Fruit fly (Drosophila melanogaster) whole organism: ENCODE data around the gene CG11398.

Source experiments
- CG8478 ChIP-seq: fragments of >200 bp; optimal IDR thresholded peaks from 2 replicates; lab custom pipeline; 2018; ENCODE audit warnings: inconsistent platforms
- Dll ChIP-seq: fragments of >200 bp; optimal IDR thresholded peaks from 2 replicates; lab custom pipeline; 2017
- EcR ChIP-seq, 2 experiments: fragments of >200 bp; optimal IDR thresholded peaks; 2 replicates each; lab custom pipeline; 2017; ENCODE audit warnings: missing biosample characterization in 2 of 2, missing genetic modification characterization in 2 of 2, missing genetic modification reagents in 2 of 2
- pan ChIP-seq: fragments of >200 bp; optimal IDR thresholded peaks from 2 replicates; lab custom pipeline; 2017
- psq ChIP-seq: fragments of >200 bp; optimal IDR thresholded peaks from 2 replicates; lab custom pipeline; 2017
- usp ChIP-seq: fragments of >200 bp; optimal IDR thresholded peaks from 2 replicates; lab custom pipeline; 2017; ENCODE audit warnings: missing biosample characterization, missing genetic modification characterization, mixed read lengths

CG11398 gene

dm6 chrX:1209251-1210020 is 5.5 kb downstream of the CG11398 start, which contains the start of gene CG11382:
Gene CG11382 (plus strand): TSS chrX:1209970.
- no peak for TF ChIP-seq Dll
- no peak for TF ChIP-seq psq (lab: Kevin White, UChicago)
- no peak for TF ChIP-seq EcR (GFP tag; optimal IDR thresholded peaks at IDR 0.05; lab: Kevin White, UChicago)
- no peak for TF ChIP-seq CG8478 (lab: Kevin White, UChicago)

- TF ChIP-seq EcR (GFP tag; optimal IDR thresholded peaks at IDR 0.05; lab: Kevin White, UChicago) (no peak), usp (no peak), CG8478 (lab: Kevin White, UChicago) (no peak), Dll (no peak), psq (lab: Kevin White, UChicago) (no peak), pan (no peak)
These were observed 8.5 kb downstream of the CG11398 start, which contains the start of gene CG14624 for dm6 chrX:1206437-1206836. Gene CG14624 (plus strand): TSS chrX:1206737.

dm6 chrX:1203477-1203876 is 11.5 kb downstream of the CG11398 start, which contains the start of gene CG11381:
Gene CG11381 (plus strand): TSS chrX:1203777.
- no peak for TF ChIP-seq EcR (GFP tag; optimal IDR thresholded peaks at IDR 0.05; lab: Kevin White, UChicago)
- no peak for TF ChIP-seq Dll
- TF ChIP-seq pan = no peak
- no peak for TF ChIP-seq psq (lab: Kevin White, UChicago)
- no peak for TF ChIP-seq usp

- no peak for TF ChIP-seq psq (lab: Kevin White, UChicago)
- no peak for TF ChIP-seq Dll
- no peak for TF ChIP-seq EcR (GFP tag; optimal IDR thresholded peaks at IDR 0.05; lab: Kevin White, UChicago)
- no peak for TF ChIP-seq CG8478 (lab: Kevin White, UChicago)
- no peak for TF ChIP-seq usp
- TF ChIP-seq pan = no peak
These were observed 15.7 kb downstream of the CG11398 start, which contains the start of gene CG14625 for dm6 chrX:1199246-1199645. Gene CG14625 (plus strand): TSS chrX:1199546.

dm6 chrX:1197862-1198261 is 17.1 kb downstream of the CG11398 start:
- TF ChIP-seq usp (no peak), EcR (GFP tag; optimal IDR thresholded peaks at IDR 0.05; lab: Kevin White, UChicago) (no peak), CG8478 (lab: Kevin White, UChicago) (no peak), Dll (no peak), psq (lab: Kevin White, UChicago) (no peak), pan (no peak)

dm6 chrX:1191008-1191407 is 23.9 kb downstream of the CG11398 start, which contains the start of gene CG11380:
Gene CG11380 (plus strand): TSS chrX:1191308.
- TF ChIP-seq Dll (no peak), usp (no peak), pan (no peak), EcR (GFP tag; optimal IDR thresholded peaks at IDR 0.05; lab: Kevin White, UChicago) (no peak), psq (lab: Kevin White, UChicago) (no peak), CG8478 (lab: Kevin White, UChicago) (no peak)

- no peak for TF ChIP-seq Dll
- no peak for TF ChIP-seq usp
- TF ChIP-seq psq (lab: Kevin White, UChicago) = no peak
- no peak for TF ChIP-seq CG8478 (lab: Kevin White, UChicago)
- no peak for TF ChIP-seq pan
- TF ChIP-seq EcR (GFP tag; optimal IDR thresholded peaks at IDR 0.05; lab: Kevin White, UChicago) = no peak
These were observed 30.5 kb downstream of the CG11398 start, which contains the start of gene CG14626 for dm6 chrX:1184478-1184877. Gene CG14626 (plus strand): TSS chrX:1184778.

- no peak for TF ChIP-seq EcR (GFP tag; optimal IDR thresholded peaks at IDR 0.05; lab: Kevin White, UChicago)
- no peak for TF ChIP-seq CG8478 (lab: Kevin White, UChicago)
- TF ChIP-seq psq (lab: Kevin White, UChicago) = no peak
- no peak for TF ChIP-seq pan
- no peak for TF ChIP-seq Dll
- TF ChIP-seq usp = no peak
These were observed 31.2 kb downstream of the CG11398 start for dm6 chrX:1183742-1184141.

- no peak for TF ChIP-seq pan
- no peak for TF ChIP-seq CG8478 (lab: Kevin White, UChicago)
- TF ChIP-seq Dll = no peak
- TF ChIP-seq usp = no peak
- TF ChIP-seq psq (lab: Kevin White, UChicago) = no peak
- TF ChIP-seq EcR (GFP tag; optimal IDR thresholded peaks at IDR 0.05; lab: Kevin White, UChicago) = no peak
These were observed 33.6 kb downstream of the CG11398 start, which contains the start of gene CG14627 for dm6 chrX:1181320-1181719. Gene CG14627 (plus strand): TSS chrX:1181620.

dm6 chrX:1180865-1181264 is 34.1 kb downstream of the CG11398 start:
- TF ChIP-seq Dll (no peak), EcR (GFP tag; optimal IDR thresholded peaks at IDR 0.05; lab: Kevin White, UChicago) (no peak), pan (no peak), usp (no peak), CG8478 (lab: Kevin White, UChicago) (no peak), psq (lab: Kevin White, UChicago) (no peak)

dm6 chrX:1179865-1180264 is 35.1 kb downstream of the CG11398 start, which contains the start of gene CG11379:
Gene CG11379 (plus strand): TSS chrX:1180165.
- TF ChIP-seq CG8478 (lab: Kevin White, UChicago) = no peak
- no peak for TF ChIP-seq EcR (GFP tag; optimal IDR thresholded peaks at IDR 0.05; lab: Kevin White, UChicago)
- TF ChIP-seq pan = no peak

- no peak for TF ChIP-seq pan
- no peak for TF ChIP-seq usp
- TF ChIP-seq CG8478 (lab: Kevin White, UChicago) = no peak
- TF ChIP-seq Dll = no peak
- no peak for TF ChIP-seq EcR (GFP tag; optimal IDR thresholded peaks at IDR 0.05; lab: Kevin White, UChicago)
- no peak for TF ChIP-seq psq (lab: Kevin White, UChicago)
These were observed 39.0 kb downstream of the CG11398 start, which contains the start of gene CG11384 for dm6 chrX:1175993-1176392. Gene CG11384 (minus strand): TSS chrX:1176035.

dm6 chrX:1173564-1173963 is 41.4 kb downstream of the CG11398 start:
- no peak for TF ChIP-seq EcR (GFP tag; optimal IDR thresholded peaks at IDR 0.05; lab: Kevin White, UChicago)
- no peak for TF ChIP-seq pan
- no peak for TF ChIP-seq psq (lab: Kevin White, UChicago)
- TF ChIP-seq usp = no peak
- no peak for TF ChIP-seq Dll
- TF ChIP-seq CG8478 (lab: Kevin White, UChicago) = no peak
